Worm (Caenorhabditis elegans): Measurements from ENCODE around the gene W01A11.1.

ce11 chrV:6498441-6498840 is 583 bp upstream of the W01A11.1 start:
- TF ChIP-seq nhr-11 (tag; optimal IDR thresholded peaks at IDR 0.05) (no peak), pha-4 (GFP tag; IDR thresholded peaks at IDR 0.05) (no peak), pha-4 (tag; optimal IDR thresholded peaks at IDR 0.05) (no peak), unc-62 (GFP tag; optimal IDR thresholded peaks at IDR 0.05 in 1 of 2) (no peak), unc-62 (tag; optimal IDR thresholded peaks at IDR 0.05) (no peak), ama-1 (optimal IDR thresholded peaks at IDR 0.05) (no peak)
